Fruit fly (Drosophila melanogaster) whole organism, embryonic: ENCODE results near the gene Kah.

ENCODE experiments used
- ATbp ChIP-seq: fragments of 200-800 bp; sonication (Bioruptor generic); optimal IDR thresholded peaks from 2 replicates; lab custom pipeline; 2017; ENCODE audit warnings: missing biosample characterization, mild to moderate bottlenecking, missing genetic modification characterization, missing genetic modification reagents
- Ada2b ChIP-seq: fragments of 200-800 bp; sonication (Bioruptor generic); IDR thresholded peaks from 2 replicates; pipeline ENCODE4 v1.3.6; 2022; ENCODE audit warnings: missing biosample characterization, missing genetic modification characterization
- Aef1 ChIP-seq: fragments of 200-800 bp; sonication (Bioruptor generic); IDR thresholded peaks from 3 replicates; pipeline ENCODE4 v1.3.6; 2022; ENCODE audit warnings: missing biosample characterization, missing genetic modification characterization
- CG10267 ChIP-seq: fragments of 200-800 bp; sonication (Bioruptor generic); optimal IDR thresholded peaks from 2 replicates; lab custom pipeline; 2018; ENCODE audit warnings: missing biosample characterization, mild to moderate bottlenecking, missing genetic modification characterization, moderate library complexity
- CG12071 ChIP-seq: fragments of 200-800 bp; sonication (Bioruptor generic); optimal IDR thresholded peaks from 3 replicates; lab custom pipeline; 2018; ENCODE audit warnings: missing biosample characterization, mild to moderate bottlenecking, missing genetic modification characterization
- CG12219 ChIP-seq: fragments of 200-800 bp; sonication (Bioruptor generic); optimal IDR thresholded peaks from 3 replicates; lab custom pipeline; 2018; ENCODE audit warnings: missing biosample characterization, mild to moderate bottlenecking, missing genetic modification characterization
- CG13424 ChIP-seq: fragments of 200-800 bp; sonication (Bioruptor generic); optimal IDR thresholded peaks from 2 replicates; lab custom pipeline; 2019; ENCODE audit warnings: missing biosample characterization, mild to moderate bottlenecking, missing genetic modification characterization, moderate library complexity
- CG14965 ChIP-seq: fragments of 200-800 bp; sonication (Bioruptor generic); optimal IDR thresholded peaks from 2 replicates; lab custom pipeline; 2016; ENCODE audit warnings: missing biosample characterization, missing genetic modification characterization, borderline replicate concordance
- CG15011 ChIP-seq: fragments of 200-800 bp; sonication (Bioruptor generic); optimal IDR thresholded peaks from 3 replicates; lab custom pipeline; 2018; ENCODE audit warnings: missing biosample characterization, mild to moderate bottlenecking, missing genetic modification characterization
- CG16815 ChIP-seq: fragments of 200-800 bp; sonication (Bioruptor generic); optimal IDR thresholded peaks from 3 replicates; lab custom pipeline; 2017; ENCODE audit warnings: missing biosample characterization, mild to moderate bottlenecking, missing genetic modification characterization
- CG17186 ChIP-seq: fragments of 200-800 bp; sonication (Bioruptor generic); optimal IDR thresholded peaks from 3 replicates; lab custom pipeline; 2017; ENCODE audit warnings: missing biosample characterization, missing genetic modification reagents, missing genetic modification characterization
- CG17802 ChIP-seq: fragments of 200-800 bp; sonication (Bioruptor generic); optimal IDR thresholded peaks from 2 replicates; lab custom pipeline; 2018; ENCODE audit warnings: missing biosample characterization, mild to moderate bottlenecking, missing genetic modification characterization, moderate library complexity
- CG18764 ChIP-seq: fragments of 200-800 bp; sonication (Bioruptor generic); optimal IDR thresholded peaks from 3 replicates; lab custom pipeline; 2016; ENCODE audit warnings: missing biosample characterization, missing genetic modification characterization
- CG2129 ChIP-seq: fragments of 200-800 bp; sonication (Bioruptor generic); IDR thresholded peaks from 2 replicates; pipeline ENCODE4 v1.3.6; 2022; ENCODE audit warnings: missing biosample characterization, missing genetic modification characterization; ENCODE audit not compliant: partially characterized antibody
- CG2889 ChIP-seq: fragments of 200-800 bp; sonication (Bioruptor generic); IDR thresholded peaks from 3 replicates; pipeline ENCODE4 v1.3.6; 2022; ENCODE audit warnings: missing biosample characterization, missing genetic modification characterization
- CG4707 ChIP-seq: fragments of 200-800 bp; sonication (Bioruptor generic); optimal IDR thresholded peaks from 2 replicates; lab custom pipeline; 2018; ENCODE audit warnings: missing biosample characterization, mild to moderate bottlenecking, missing genetic modification characterization, moderate library complexity
- CG5953 ChIP-seq: fragments of 200-800 bp; sonication (Bioruptor generic); IDR thresholded peaks from 2 replicates; pipeline ENCODE4 v1.3.6; 2022; ENCODE audit warnings: missing biosample characterization, missing genetic modification characterization
- CG6175 ChIP-seq: fragments of 200-800 bp; sonication (Bioruptor generic); IDR thresholded peaks from 3 replicates; pipeline ENCODE4 v1.3.6; 2022; ENCODE audit warnings: missing biosample characterization, missing genetic modification characterization
- CG6254 ChIP-seq: fragments of 200-800 bp; sonication (Bioruptor generic); optimal IDR thresholded peaks from 3 replicates; lab custom pipeline; 2017; ENCODE audit warnings: mild to moderate bottlenecking, missing biosample characterization, missing genetic modification reagents, missing genetic modification characterization
- CG6854 ChIP-seq: fragments of 200-800 bp; sonication (Bioruptor generic); optimal IDR thresholded peaks from 3 replicates; lab custom pipeline; 2017; ENCODE audit warnings: missing biosample characterization, mild to moderate bottlenecking, missing genetic modification characterization
- CG7963 ChIP-seq: fragments of 200-800 bp; sonication (Bioruptor generic); IDR thresholded peaks from 3 replicates; pipeline ENCODE4 v1.3.6; 2022; ENCODE audit warnings: missing biosample characterization, missing genetic modification characterization; ENCODE audit not compliant: partially characterized antibody
- CG8089 ChIP-seq: fragments of 200-800 bp; sonication (Bioruptor generic); optimal IDR thresholded peaks from 3 replicates; lab custom pipeline; 2016; ENCODE audit warnings: missing biosample characterization, missing genetic modification characterization
- CHES-1-like ChIP-seq: fragments of 200-800 bp; sonication (Bioruptor generic); optimal IDR thresholded peaks from 2 replicates; lab custom pipeline; 2016; ENCODE audit warnings: missing biosample characterization, missing genetic modification characterization
- Camta ChIP-seq: fragments of 200-800 bp; sonication (Bioruptor generic); optimal IDR thresholded peaks from 2 replicates; lab custom pipeline; 2016; ENCODE audit warnings: missing biosample characterization, missing genetic modification characterization
- Dek ChIP-seq: fragments of 200-800 bp; sonication (Bioruptor generic); optimal IDR thresholded peaks from 3 replicates; lab custom pipeline; 2019; ENCODE audit warnings: missing biosample characterization, mild to moderate bottlenecking, missing genetic modification characterization, moderate library complexity
- Dip2 ChIP-seq: fragments of 200-800 bp; sonication (Bioruptor generic); IDR thresholded peaks from 2 replicates; pipeline ENCODE4 v1.3.6; 2022; ENCODE audit warnings: missing biosample characterization, missing genetic modification characterization
- H2.0 ChIP-seq: fragments of 200-800 bp; sonication (Bioruptor generic); IDR thresholded peaks from 2 replicates; pipeline ENCODE4 v1.3.6; 2022; ENCODE audit warnings: missing biosample characterization, missing genetic modification characterization
- HLH4C ChIP-seq: fragments of 200-800 bp; sonication (Bioruptor generic); IDR thresholded peaks from 3 replicates; pipeline ENCODE4 v1.3.6; 2022; ENCODE audit warnings: missing biosample characterization, missing genetic modification characterization; ENCODE audit not compliant: partially characterized antibody
- Hmx ChIP-seq: fragments of 200-800 bp; sonication (Bioruptor generic); optimal IDR thresholded peaks from 2 replicates; lab custom pipeline; 2016; ENCODE audit warnings: missing biosample characterization, missing genetic modification characterization
- Hr3 ChIP-seq: fragments of 200-800 bp; sonication (Bioruptor generic); optimal IDR thresholded peaks from 3 replicates; lab custom pipeline; 2016; ENCODE audit warnings: missing biosample characterization, missing genetic modification characterization
- Med ChIP-seq: fragments of 200-800 bp; sonication (Bioruptor generic); peaks from one replicate; lab custom pipeline; 2016; ENCODE audit warnings: missing biosample characterization, missing genetic modification characterization, mild to moderate bottlenecking, inconsistent platforms, moderate library complexity
- Myb ChIP-seq: fragments of 200-800 bp; sonication (Bioruptor generic); optimal IDR thresholded peaks from 2 replicates; lab custom pipeline; 2016; ENCODE audit warnings: missing biosample characterization, missing genetic modification characterization
- Nf-YA ChIP-seq: fragments of 200-800 bp; sonication (Bioruptor generic); IDR thresholded peaks from 2 replicates; pipeline ENCODE4 v1.3.6; 2022; ENCODE audit warnings: missing biosample characterization, missing genetic modification characterization
- Ptx1 ChIP-seq: fragments of 200-800 bp; sonication (Bioruptor generic); IDR thresholded peaks from 2 replicates; pipeline ENCODE4 v1.3.6; 2022; ENCODE audit warnings: missing biosample characterization, missing genetic modification characterization
- Rfx ChIP-seq: fragments of 200-800 bp; sonication (Bioruptor generic); IDR thresholded peaks from 2 replicates; pipeline ENCODE4 v1.3.6; 2022; ENCODE audit warnings: missing biosample characterization, missing genetic modification characterization
- Side ChIP-seq: fragments of 200-800 bp; sonication (Bioruptor generic); optimal IDR thresholded peaks from 2 replicates; lab custom pipeline; 2016; ENCODE audit warnings: missing biosample characterization, missing genetic modification characterization
- Xrp1 ChIP-seq: fragments of 200-800 bp; sonication (Bioruptor generic); IDR thresholded peaks from 2 replicates; pipeline ENCODE4 v1.3.6; 2022; ENCODE audit warnings: missing biosample characterization, missing genetic modification characterization
- ab ChIP-seq: fragments of 200-800 bp; sonication (Bioruptor generic); optimal IDR thresholded peaks from 2 replicates; lab custom pipeline; 2016; ENCODE audit warnings: missing biosample characterization, missing genetic modification characterization
- crol ChIP-seq: fragments of 200-800 bp; sonication (Bioruptor generic); IDR thresholded peaks from 2 replicates; pipeline ENCODE4 v1.3.6; 2022; ENCODE audit warnings: missing biosample characterization, missing genetic modification characterization
- esg ChIP-seq: fragments of 200-800 bp; sonication (Bioruptor generic); conservative IDR thresholded peaks from 2 replicates; pipeline ENCODE4 v1.3.6; 2022; ENCODE audit warnings: missing biosample characterization, missing genetic modification characterization
- fd3F ChIP-seq: fragments of 200-800 bp; sonication (Bioruptor generic); optimal IDR thresholded peaks from 2 replicates; lab custom pipeline; 2018; ENCODE audit warnings: missing biosample characterization, mild to moderate bottlenecking, missing genetic modification characterization, moderate library complexity
- gfzf ChIP-seq: fragments of 200-800 bp; sonication (Bioruptor generic); optimal IDR thresholded peaks from 2 replicates; lab custom pipeline; 2016; ENCODE audit warnings: missing biosample characterization, mild to moderate bottlenecking, missing genetic modification characterization, moderate library complexity
- grn ChIP-seq: fragments of 200-800 bp; sonication (Bioruptor generic); optimal IDR thresholded peaks from 3 replicates; lab custom pipeline; 2017; ENCODE audit warnings: missing biosample characterization, missing genetic modification characterization
- knrl ChIP-seq: fragments of 200-800 bp; sonication (Bioruptor generic); IDR thresholded peaks from 3 replicates; pipeline ENCODE4 v1.3.6; 2022; ENCODE audit warnings: missing biosample characterization, missing genetic modification characterization; ENCODE audit not compliant: partially characterized antibody
- maf-S ChIP-seq: fragments of 200-800 bp; sonication (Bioruptor generic); optimal IDR thresholded peaks from 2 replicates; lab custom pipeline; 2016; ENCODE audit warnings: missing biosample characterization, missing genetic modification characterization
- nom ChIP-seq: fragments of 200-800 bp; sonication (Bioruptor generic); optimal IDR thresholded peaks from 2 replicates; lab custom pipeline; 2017; ENCODE audit warnings: missing biosample characterization, missing genetic modification characterization, mild to moderate bottlenecking, moderate library complexity, missing genetic modification reagents
- row ChIP-seq: fragments of 200-800 bp; sonication (Bioruptor generic); IDR thresholded peaks from 3 replicates; pipeline ENCODE4 v1.3.6; 2022; ENCODE audit warnings: missing biosample characterization, missing genetic modification characterization
- sd ChIP-seq: fragments of 200-800 bp; sonication (Bioruptor generic); optimal IDR thresholded peaks from 3 replicates; lab custom pipeline; 2018; ENCODE audit warnings: missing biosample characterization, mild to moderate bottlenecking, missing genetic modification characterization, moderate library complexity
- stc ChIP-seq: fragments of 200-800 bp; sonication (Bioruptor generic); IDR thresholded peaks from 2 replicates; pipeline ENCODE4 v1.3.6; 2022; ENCODE audit warnings: missing biosample characterization, missing genetic modification characterization
- tna ChIP-seq: fragments of 200-800 bp; sonication (Bioruptor generic); IDR thresholded peaks from 2 replicates; pipeline ENCODE4 v1.3.6; 2022; ENCODE audit warnings: missing biosample characterization, missing genetic modification characterization; ENCODE audit not compliant: partially characterized antibody
- tup ChIP-seq: fragments of 200-800 bp; sonication (Bioruptor generic); optimal IDR thresholded peaks from 2 replicates; lab custom pipeline; 2016; ENCODE audit warnings: missing biosample characterization, mild to moderate bottlenecking, missing genetic modification characterization, moderate library complexity

Gene Kah

dm6 chr3L:593102-593501, 4.0 kb upstream of the Kah start, which contains the start of gene MED14 (continued):
- TF ChIP-seq Ptx1 (GFP tag; lab: Robert Waterston, UW) (no peak), Hmx (GFP tag; lab: Kevin White, UChicago) (no peak), CG2129 (GFP tag; lab: Robert Waterston, UW) (0 out of 2 replicates have a peak, but pooled peaks have one; percentile 17), Rfx (GFP tag; lab: Robert Waterston, UW) (0 out of 2 replicates have a peak, but pooled peaks have one; percentile 11), Dek (tag; lab: Kevin White, UChicago) (no peak), CG13424 (tag; lab: Kevin White, UChicago) (no peak), H2.0 (GFP tag; lab: Robert Waterston, UW) (no peak), Nf-YA (no peak), CG12219 (GFP tag; lab: Kevin White, UChicago) (no peak), Side (GFP tag; lab: Kevin White, UChicago) (no peak), CG8089 (GFP tag; lab: Kevin White, UChicago) (no peak), knrl (GFP tag; lab: Robert Waterston, UW) (peak; percentile 61; the same call in 2 of the 3 replicates), CG6175 (no peak), CG16815 (GFP tag; lab: Kevin White, UChicago) (no peak), gfzf (GFP tag; lab: Kevin White, UChicago) (peak; percentile 74), CG7963 (GFP tag; lab: Robert Waterston, UW) (peak; percentile 63; the same call in 1 of the 3 replicates), grn (no peak), nom (GFP tag; lab: Kevin White, UChicago) (peak; percentile 43), CG4707 (no peak), CG17186 (GFP tag; lab: Kevin White, UChicago) (peak; percentile 48), maf-S (no peak), ATbp (no peak), Dip2 (GFP tag; lab: Robert Waterston, UW) (no peak), CHES-1-like (GFP tag; lab: Kevin White, UChicago) (no peak), CG5953 (no peak), Myb (peak; percentile 21), CG6854 (GFP tag; lab: Kevin White, UChicago) (no peak), sd (tag; lab: Kevin White, UChicago) (peak; percentile 97), ab (GFP tag; lab: Kevin White, UChicago) (no peak), CG18764 (GFP tag; lab: Kevin White, UChicago) (no peak), CG14965 (GFP tag; lab: Kevin White, UChicago) (no peak), stc (GFP tag; lab: Robert Waterston, UW) (no peak), Hr3 (no peak), CG2889 (GFP tag; lab: Robert Waterston, UW) (no peak), CG10267 (tag; lab: Kevin White, UChicago) (no peak), HLH4C (GFP tag; lab: Robert Waterston, UW) (peak; percentile 71), CG6254 (GFP tag; lab: Kevin White, UChicago) (no peak), Med (peak; percentile 71), row (GFP tag; lab: Robert Waterston, UW) (no peak), Xrp1 (GFP tag; lab: Robert Waterston, UW) (no peak), CG17802 (tag; lab: Kevin White, UChicago) (no peak), esg (GFP tag; lab: Robert Waterston, UW) (no peak), tup (GFP tag; lab: Kevin White, UChicago) (no peak), Camta (GFP tag; lab: Kevin White, UChicago) (no peak), tna (GFP tag; lab: Robert Waterston, UW) (peak; percentile 58; the same call in 1 of the 2 replicates), Aef1 (GFP tag; lab: Robert Waterston, UW) (no peak), CG15011 (no peak), CG12071 (GFP tag; lab: Kevin White, UChicago) (no peak), fd3F (GFP tag; lab: Kevin White, UChicago) (no peak), Ada2b (GFP tag; lab: Robert Waterston, UW) (no peak), crol (GFP tag; lab: Robert Waterston, UW) (peak; percentile 94)
